Worm (Caenorhabditis elegans) whole organism, midembryonic: ENCODE data around the gene sea-2.

Experiments
- T22C8.4 ChIP-seq: fragments of 200-800 bp; sonication (Bioruptor generic); IDR thresholded peaks from 2 replicates; pipeline ENCODE4 v1.3.6; 2022; ENCODE audit warnings: missing genetic modification characterization, missing compliant biosample characterization
- cog-1 ChIP-seq: sonication (generic microtip); optimal IDR thresholded peaks from 2 replicates; lab custom pipeline; 2016; ENCODE audit warnings: missing genetic modification characterization, missing compliant biosample characterization
- flt-1 ChIP-seq: fragments of 200-800 bp; sonication (Bioruptor generic); IDR thresholded peaks from 2 replicates; pipeline ENCODE4 v1.3.6; 2022; ENCODE audit warnings: missing genetic modification characterization, missing compliant biosample characterization
- klf-2 ChIP-seq: fragments of 200-800 bp; sonication (Bioruptor generic); conservative IDR thresholded peaks from 2 replicates; pipeline ENCODE4 v1.3.6; 2022; ENCODE audit warnings: missing genetic modification reagents, missing genetic modification characterization, missing compliant biosample characterization
- med-1 ChIP-seq: sonication (generic microtip); optimal IDR thresholded peaks from 2 replicates; lab custom pipeline; 2017; ENCODE audit warnings: missing genetic modification characterization, mild to moderate bottlenecking, missing compliant biosample characterization, antibody characterized with exemption, missing genetic modification reagents; ENCODE audit not compliant: insufficient read depth
- ref-1 ChIP-seq: fragments of 200-800 bp; sonication (Bioruptor generic); conservative IDR thresholded peaks from 2 replicates; pipeline ENCODE4 v1.3.6; 2022; ENCODE audit warnings: missing genetic modification reagents, missing genetic modification characterization, missing compliant biosample characterization
- tab-1 ChIP-seq: fragments of 200-800 bp; sonication (Bioruptor generic); IDR thresholded peaks from 2 replicates; pipeline ENCODE4 v1.3.6; 2022; ENCODE audit warnings: missing genetic modification characterization, missing compliant biosample characterization
- ztf-23 ChIP-seq: fragments of 200-800 bp; sonication (Bioruptor generic); IDR thresholded peaks from 2 replicates; pipeline ENCODE4 v1.3.6; 2022; ENCODE audit warnings: missing genetic modification reagents, missing genetic modification characterization, missing compliant biosample characterization
- ztf-29 ChIP-seq: fragments of 200-800 bp; sonication (Bioruptor generic); IDR thresholded peaks from 2 replicates; pipeline ENCODE4 v1.3.6; 2022; ENCODE audit warnings: missing genetic modification reagents, missing genetic modification characterization, missing compliant biosample characterization

sea-2 gene

ce11 chrII:3965665-3966416, 15.7 kb downstream of the sea-2 start:
- TF ChIP-seq ref-1 (GFP tag; lab: Robert Waterston, UW) (no peak), ztf-29 (GFP tag; lab: Robert Waterston, UW) (no peak), med-1 (GFP tag; lab: Kevin White, UChicago) (no peak), T22C8.4 (GFP tag; lab: Robert Waterston, UW) (no peak), flt-1 (GFP tag; lab: Robert Waterston, UW) (no peak; the same call in 1 of the 2 replicates), ztf-23 (GFP tag; lab: Robert Waterston, UW) (no peak), tab-1 (GFP tag; lab: Robert Waterston, UW) (no peak)

ce11 chrII:3967061-3967460, 16.9 kb downstream of the sea-2 start:
- TF ChIP-seq klf-2 (GFP tag; lab: Robert Waterston, UW) = no peak
- no peak for TF ChIP-seq ref-1 (GFP tag; lab: Robert Waterston, UW)
- TF ChIP-seq cog-1 (tag; lab: Kevin White, UChicago) = no peak
- TF ChIP-seq med-1 (GFP tag; lab: Kevin White, UChicago) = no peak
- TF ChIP-seq flt-1 (GFP tag; lab: Robert Waterston, UW) = no peak
- TF ChIP-seq T22C8.4 (GFP tag; lab: Robert Waterston, UW) = no peak
- no peak for TF ChIP-seq ztf-29 (GFP tag; lab: Robert Waterston, UW)
- no peak for TF ChIP-seq tab-1 (GFP tag; lab: Robert Waterston, UW)
- TF ChIP-seq ztf-23 (GFP tag; lab: Robert Waterston, UW) = no peak

ce11 chrII:3968070-3968469, 17.9 kb downstream of the sea-2 start:
- TF ChIP-seq klf-2 (GFP tag; lab: Robert Waterston, UW) (no peak), tab-1 (GFP tag; lab: Robert Waterston, UW) (0 out of 2 replicates have a peak, but pooled peaks have one; percentile 11), ztf-23 (GFP tag; lab: Robert Waterston, UW) (no peak)

ce11 chrII:3968808-3969207, 18.6 kb downstream of the sea-2 start:
- TF ChIP-seq ztf-23 (GFP tag; lab: Robert Waterston, UW) (no peak), flt-1 (GFP tag; lab: Robert Waterston, UW) (no peak), T22C8.4 (GFP tag; lab: Robert Waterston, UW) (no peak), ref-1 (GFP tag; lab: Robert Waterston, UW) (no peak)

- TF ChIP-seq flt-1 (GFP tag; lab: Robert Waterston, UW) (no peak), med-1 (GFP tag; lab: Kevin White, UChicago) (no peak), ztf-29 (GFP tag; lab: Robert Waterston, UW) (no peak), ref-1 (GFP tag; lab: Robert Waterston, UW) (no peak), T22C8.4 (GFP tag; lab: Robert Waterston, UW) (no peak), klf-2 (GFP tag; lab: Robert Waterston, UW) (no peak), ztf-23 (GFP tag; lab: Robert Waterston, UW) (no peak), cog-1 (tag; lab: Kevin White, UChicago) (no peak), tab-1 (GFP tag; lab: Robert Waterston, UW) (no peak)
Measured at ce11 chrII:3972153-3972552, 22.0 kb downstream of the sea-2 start, which contains the start of gene K10G6.9. K10G6.9 (plus strand) TSS chrII:3972262.

- peak; percentile 32 for TF ChIP-seq cog-1 (tag; lab: Kevin White, UChicago)
- no peak for TF ChIP-seq flt-1 (GFP tag; lab: Robert Waterston, UW)
Measured at ce11 chrII:3974953-3975352, 24.8 kb downstream of the sea-2 start, which contains the start of gene cank-26. cank-26 (minus strand) TSS chrII:3975065.

ce11 chrII:3975942-3976341, 25.8 kb downstream of the sea-2 start, which contains the start of gene dos-2:
dos-2 (plus strand) TSS chrII:3976242.
- no peak for TF ChIP-seq ref-1 (GFP tag; lab: Robert Waterston, UW)
- TF ChIP-seq T22C8.4 (GFP tag; lab: Robert Waterston, UW) = no peak
- no peak for TF ChIP-seq ztf-29 (GFP tag; lab: Robert Waterston, UW)
- TF ChIP-seq klf-2 (GFP tag; lab: Robert Waterston, UW) = no peak
- TF ChIP-seq flt-1 (GFP tag; lab: Robert Waterston, UW) = no peak
- TF ChIP-seq ztf-23 (GFP tag; lab: Robert Waterston, UW) = no peak
- no peak for TF ChIP-seq cog-1 (tag; lab: Kevin White, UChicago)
- no peak for TF ChIP-seq med-1 (GFP tag; lab: Kevin White, UChicago)
- no peak for TF ChIP-seq tab-1 (GFP tag; lab: Robert Waterston, UW)

ce11 chrII:3978198-3978597, 28.0 kb downstream of the sea-2 start:
- no peak for TF ChIP-seq flt-1 (GFP tag; lab: Robert Waterston, UW)
- no peak for TF ChIP-seq T22C8.4 (GFP tag; lab: Robert Waterston, UW)
- no peak for TF ChIP-seq cog-1 (tag; lab: Kevin White, UChicago)
- no peak for TF ChIP-seq ztf-23 (GFP tag; lab: Robert Waterston, UW)
- no peak for TF ChIP-seq tab-1 (GFP tag; lab: Robert Waterston, UW)

- TF ChIP-seq T22C8.4 (GFP tag; lab: Robert Waterston, UW) (no peak), ztf-23 (GFP tag; lab: Robert Waterston, UW) (no peak), flt-1 (GFP tag; lab: Robert Waterston, UW) (no peak), cog-1 (tag; lab: Kevin White, UChicago) (no peak), ztf-29 (GFP tag; lab: Robert Waterston, UW) (no peak), ref-1 (GFP tag; lab: Robert Waterston, UW) (no peak), tab-1 (GFP tag; lab: Robert Waterston, UW) (no peak), klf-2 (GFP tag; lab: Robert Waterston, UW) (no peak), med-1 (GFP tag; lab: Kevin White, UChicago) (no peak)
Measured at ce11 chrII:3980373-3980772, 30.2 kb downstream of the sea-2 start.
